Worm (Caenorhabditis elegans) whole organism, L3 larva: ENCODE data around the gene daf-42.

Source experiments
- R02D3.7 ChIP-seq: fragments of 150-350 bp; optimal IDR thresholded peaks from 2 replicates; lab custom pipeline; 2014; ENCODE audit warnings: missing biosample characterization, missing genetic modification characterization
- aly-2 ChIP-seq: fragments of 150-350 bp; optimal IDR thresholded peaks from 2 replicates; lab custom pipeline; 2014; ENCODE audit warnings: missing biosample characterization, missing genetic modification characterization
- ama-1 ChIP-seq: fragments of 150-350 bp; optimal IDR thresholded peaks from 2 replicates; lab custom pipeline; 2018
- ceh-16 ChIP-seq: sonication (generic microtip); optimal IDR thresholded peaks from 2 replicates; lab custom pipeline; 2017; ENCODE audit warnings: missing biosample characterization, missing genetic modification characterization
- ceh-9 ChIP-seq: sonication (generic microtip); optimal IDR thresholded peaks from 2 replicates; lab custom pipeline; 2018; ENCODE audit warnings: missing biosample characterization, missing genetic modification characterization
- daf-12 ChIP-seq: fragments of 150-350 bp; optimal IDR thresholded peaks from 2 replicates; lab custom pipeline; 2014; ENCODE audit warnings: missing biosample characterization, missing genetic modification reagents, missing genetic modification characterization
- elt-1 ChIP-seq: fragments of 150-350 bp; optimal IDR thresholded peaks from 2 replicates; lab custom pipeline; 2014; ENCODE audit warnings: missing biosample characterization, missing genetic modification characterization
- elt-2 ChIP-seq: sonication (generic microtip); optimal IDR thresholded peaks from 2 replicates; lab custom pipeline; 2016; ENCODE audit warnings: missing genetic modification reagents, mild to moderate bottlenecking, missing genetic modification characterization, missing compliant biosample characterization
- eor-1 ChIP-seq, 2 experiments: fragments of 150-350 bp; optimal IDR thresholded peaks; 2 replicates each; lab custom pipeline; 2014 to 2018; ENCODE audit warnings: missing biosample characterization in 2 of 2, missing genetic modification characterization in 2 of 2
- fkh-10 ChIP-seq: sonication (generic microtip); optimal IDR thresholded peaks from 2 replicates; lab custom pipeline; 2017; ENCODE audit warnings: missing biosample characterization, missing genetic modification reagents, missing genetic modification characterization
- fkh-2 ChIP-seq: fragments of 150-350 bp; optimal IDR thresholded peaks from 2 replicates; lab custom pipeline; 2014; ENCODE audit warnings: missing biosample characterization, missing genetic modification reagents, missing genetic modification characterization
- fos-1 ChIP-seq: fragments of 150-350 bp; optimal IDR thresholded peaks from 2 replicates; lab custom pipeline; 2014; ENCODE audit warnings: missing biosample characterization, missing genetic modification characterization
- jun-1 ChIP-seq: fragments of 150-350 bp; optimal IDR thresholded peaks from 2 replicates; lab custom pipeline; 2014; ENCODE audit warnings: missing biosample characterization, missing genetic modification reagents, missing genetic modification characterization
- lin-15B ChIP-seq: fragments of 150-350 bp; optimal IDR thresholded peaks from 2 replicates; lab custom pipeline; 2014; ENCODE audit warnings: missing biosample characterization, missing genetic modification characterization
- lin-39 ChIP-seq: fragments of 150-350 bp; optimal IDR thresholded peaks from 2 replicates; lab custom pipeline; 2018; ENCODE audit warnings: missing biosample characterization, missing genetic modification reagents, missing genetic modification characterization
- lsy-12 ChIP-seq: sonication (generic microtip); optimal IDR thresholded peaks from 2 replicates; lab custom pipeline; 2016; ENCODE audit warnings: mild to moderate bottlenecking, missing genetic modification characterization, missing compliant biosample characterization
- mdl-1 ChIP-seq: fragments of 150-350 bp; optimal IDR thresholded peaks from 2 replicates; lab custom pipeline; 2014; ENCODE audit warnings: missing biosample characterization, missing genetic modification characterization
- nfya-1 ChIP-seq: sonication (generic microtip); optimal IDR thresholded peaks from 2 replicates; lab custom pipeline; 2017; ENCODE audit warnings: missing genetic modification characterization, mild to moderate bottlenecking, missing compliant biosample characterization, antibody characterized with exemption, moderate library complexity; ENCODE audit not compliant: insufficient read depth
- nhr-11 ChIP-seq: fragments of 150-350 bp; optimal IDR thresholded peaks from 2 replicates; lab custom pipeline; 2014; ENCODE audit warnings: missing biosample characterization, missing genetic modification characterization
- nhr-12 ChIP-seq: fragments of 150-350 bp; optimal IDR thresholded peaks from 2 replicates; lab custom pipeline; 2014; ENCODE audit warnings: missing biosample characterization, missing genetic modification characterization
- nhr-23 ChIP-seq: fragments of 150-350 bp; optimal IDR thresholded peaks from 2 replicates; lab custom pipeline; 2014; ENCODE audit warnings: missing biosample characterization, missing genetic modification reagents, missing genetic modification characterization
- nhr-237 ChIP-seq: fragments of 150-350 bp; optimal IDR thresholded peaks from 2 replicates; lab custom pipeline; 2014; ENCODE audit warnings: missing biosample characterization, missing genetic modification characterization
- nhr-25 ChIP-seq: sonication (generic microtip); optimal IDR thresholded peaks from 2 replicates; lab custom pipeline; 2017; ENCODE audit warnings: missing biosample characterization, missing genetic modification characterization
- nhr-28 ChIP-seq: fragments of 150-350 bp; optimal IDR thresholded peaks from 2 replicates; lab custom pipeline; 2014; ENCODE audit warnings: missing biosample characterization, missing genetic modification characterization
- nhr-43 ChIP-seq: sonication (generic microtip); optimal IDR thresholded peaks from 2 replicates; lab custom pipeline; 2016; ENCODE audit warnings: mild to moderate bottlenecking, missing genetic modification characterization, missing compliant biosample characterization; ENCODE audit not compliant: poor library complexity, severe bottlenecking
- nhr-67 ChIP-seq: fragments of 150-350 bp; optimal IDR thresholded peaks from 2 replicates; lab custom pipeline; 2014; ENCODE audit warnings: missing biosample characterization, missing genetic modification characterization
- nhr-76 ChIP-seq: fragments of 150-350 bp; sonication (generic microtip); optimal IDR thresholded peaks from 5 replicates; lab custom pipeline; 2014; ENCODE audit warnings: missing biosample characterization, missing genetic modification characterization
- nhr-77 ChIP-seq: fragments of 150-350 bp; optimal IDR thresholded peaks from 2 replicates; lab custom pipeline; 2014; ENCODE audit warnings: missing biosample characterization, missing genetic modification characterization
- pqm-1 ChIP-seq: fragments of 150-350 bp; optimal IDR thresholded peaks from 2 replicates; lab custom pipeline; 2017; ENCODE audit warnings: missing biosample characterization, missing genetic modification characterization, inconsistent platforms
- sea-2 ChIP-seq: fragments of 150-350 bp; sonication (generic microtip); optimal IDR thresholded peaks from 4 replicates; lab custom pipeline; 2014; ENCODE audit warnings: missing biosample characterization, missing genetic modification reagents, missing genetic modification characterization
- skn-1 ChIP-seq: fragments of 150-350 bp; optimal IDR thresholded peaks from 2 replicates; lab custom pipeline; 2014; ENCODE audit warnings: missing biosample characterization, missing genetic modification characterization
- snpc-4 ChIP-seq: fragments of 150-350 bp; optimal IDR thresholded peaks from 2 replicates; lab custom pipeline; 2014; ENCODE audit warnings: missing biosample characterization, missing genetic modification characterization
- unc-39 ChIP-seq: sonication (generic microtip); optimal IDR thresholded peaks from 4 replicates; lab custom pipeline; 2017; ENCODE audit warnings: missing biosample characterization, missing genetic modification characterization
- unc-62 ChIP-seq: fragments of 150-350 bp; sonication (generic microtip); optimal IDR thresholded peaks from 4 replicates; lab custom pipeline; 2014; ENCODE audit warnings: missing biosample characterization, missing genetic modification reagents, missing genetic modification characterization
- zag-1 ChIP-seq: fragments of 150-350 bp; optimal IDR thresholded peaks from 2 replicates; lab custom pipeline; 2014; ENCODE audit warnings: missing biosample characterization, missing genetic modification characterization
- ztf-11 ChIP-seq: fragments of 150-350 bp; optimal IDR thresholded peaks from 2 replicates; lab custom pipeline; 2014; ENCODE audit warnings: missing biosample characterization, missing genetic modification characterization

Gene daf-42

ce11 chrIV:7328918-7329317 lies 17.7 kb downstream of the daf-42 start, which contains the start of gene sqst-2:
sqst-2 (minus strand) TSS chrIV:7328975.
- TF ChIP-seq elt-2 (tag; lab: Kevin White, UChicago) (peak; percentile 49), lsy-12 (no peak), pqm-1 (tag; lab: Kevin White, UChicago) (peak; percentile 41), aly-2 (no peak)

- TF ChIP-seq nhr-23 (no peak), mdl-1 (tag; lab: Kevin White, UChicago) (no peak), elt-2 (tag; lab: Kevin White, UChicago) (peak; percentile 95), pqm-1 (tag; lab: Kevin White, UChicago) (peak; percentile 92), jun-1 (peak; percentile 39), nhr-76 (tag; lab: Kevin White, UChicago) (no peak)
Measured at ce11 chrIV:7326613-7327149, 20.0 kb downstream of the daf-42 start, which contains the start of gene ifo-1. ifo-1 (minus strand) TSS chrIV:7326663.

ce11 chrIV:7325698-7326097 lies 21.0 kb downstream of the daf-42 start:
- TF ChIP-seq nhr-76 (tag; lab: Kevin White, UChicago) (no peak), nhr-11 (tag; lab: Kevin White, UChicago) (no peak), sea-2 (GFP tag; lab: Kevin White, UChicago) (no peak), skn-1 (tag; lab: Kevin White, UChicago) (no peak), pqm-1 (tag; lab: Kevin White, UChicago) (peak; percentile 88), nhr-23 (no peak), nhr-12 (tag; lab: Kevin White, UChicago) (no peak), nhr-28 (tag; lab: Kevin White, UChicago) (no peak), elt-2 (tag; lab: Kevin White, UChicago) (peak; percentile 74), nhr-25 (no peak)
- TF ChIP-seq, all 47 proteins: peak for 2

- TF ChIP-seq pqm-1 (tag; lab: Kevin White, UChicago) (no peak), nhr-77 (tag; lab: Kevin White, UChicago) (no peak), fos-1 (tag; lab: Kevin White, UChicago) (no peak), aly-2 (no peak), jun-1 (no peak), R02D3.7 (no peak), nhr-25 (no peak), snpc-4 (no peak), ama-1 (lab: Kevin White, UChicago) (no peak), fkh-2 (tag; lab: Kevin White, UChicago) (no peak), nhr-43 (no peak), daf-12 (no peak), eor-1 (tag; optimal IDR thresholded peaks at IDR 0.05; lab: Kevin White, UChicago) (no peak)
Measured at ce11 chrIV:7324913-7325312, 21.7 kb downstream of the daf-42 start.

ce11 chrIV:7323904-7324303 lies 22.7 kb downstream of the daf-42 start:
- TF ChIP-seq nhr-28 (tag; lab: Kevin White, UChicago) = no peak
- no peak for TF ChIP-seq unc-39 (tag; lab: Kevin White, UChicago)
- TF ChIP-seq zag-1 (tag; lab: Kevin White, UChicago) = no peak
- TF ChIP-seq pqm-1 (tag; lab: Kevin White, UChicago) = no peak
- no peak for TF ChIP-seq nhr-67 (tag; lab: Kevin White, UChicago)
- TF ChIP-seq lin-15B (tag; lab: Kevin White, UChicago) = no peak
- TF ChIP-seq fkh-10 (GFP tag; lab: Kevin White, UChicago) = no peak
- TF ChIP-seq ceh-16 (tag; lab: Kevin White, UChicago) = no peak
- TF ChIP-seq mdl-1 (tag; lab: Kevin White, UChicago) = no peak
- no peak for TF ChIP-seq sea-2 (GFP tag; lab: Kevin White, UChicago)
- no peak for TF ChIP-seq unc-62 (GFP tag; lab: Kevin White, UChicago)
- no peak for TF ChIP-seq nhr-237 (tag; lab: Kevin White, UChicago)
- no peak for TF ChIP-seq skn-1 (tag; lab: Kevin White, UChicago)
- TF ChIP-seq eor-1 (tag; optimal IDR thresholded peaks at IDR 0.05; lab: Kevin White, UChicago) = no peak
- no peak for TF ChIP-seq fos-1 (tag; lab: Kevin White, UChicago)
- TF ChIP-seq nhr-12 (tag; lab: Kevin White, UChicago) = no peak
- TF ChIP-seq R02D3.7 = no peak
- no peak for TF ChIP-seq nhr-76 (tag; lab: Kevin White, UChicago)
- TF ChIP-seq fkh-2 (tag; lab: Kevin White, UChicago) = no peak
- TF ChIP-seq, all 47 proteins: peak for 0

ce11 chrIV:7320688-7321087 lies 26.0 kb downstream of the daf-42 start:
- TF ChIP-seq ceh-9 (tag; lab: Kevin White, UChicago) (no peak), elt-1 (tag; lab: Kevin White, UChicago) (no peak), ama-1 (lab: Kevin White, UChicago) (no peak), nhr-43 (no peak), nfya-1 (tag; lab: Kevin White, UChicago) (no peak), lin-15B (tag; lab: Kevin White, UChicago) (no peak), nhr-237 (tag; lab: Kevin White, UChicago) (no peak), fos-1 (tag; lab: Kevin White, UChicago) (no peak), mdl-1 (tag; lab: Kevin White, UChicago) (no peak), fkh-2 (tag; lab: Kevin White, UChicago) (no peak), lin-39 (tag; lab: Kevin White, UChicago) (no peak), nhr-28 (tag; lab: Kevin White, UChicago) (no peak), ztf-11 (tag; lab: Kevin White, UChicago) (no peak)
